Worm (Caenorhabditis elegans) whole organism, early embryonic: ENCODE data around the gene hrpu-2.

Experiments used
- ceh-36 ChIP-seq: sonication (generic microtip); optimal IDR thresholded peaks from 2 replicates; lab custom pipeline; 2016; ENCODE audit warnings: missing genetic modification characterization, inconsistent platforms, missing compliant biosample characterization
- hnd-1 ChIP-seq: sonication (generic microtip); optimal IDR thresholded peaks from 2 replicates; lab custom pipeline; 2016; ENCODE audit warnings: missing genetic modification characterization, missing compliant biosample characterization

- no peak for TF ChIP-seq ceh-36 (tag; lab: Kevin White, UChicago)
- no peak for TF ChIP-seq hnd-1 (tag; lab: Kevin White, UChicago)
Observed at ce11 chrIV:2159069-2159468, 18.6 kb upstream of the hrpu-2 start, which contains the start of gene gcy-37.
